Worm (Caenorhabditis elegans): ENCODE data around the gene K06H7.2.

- no peak for TF ChIP-seq tbx-2 (tag; optimal IDR thresholded peaks at IDR 0.05)
- no peak for TF ChIP-seq snpc-4 (tag; optimal IDR thresholded peaks at IDR 0.05)
- TF ChIP-seq fkh-10 (GFP tag; optimal IDR thresholded peaks at IDR 0.05), result no peak
- no peak for TF ChIP-seq ama-1 (optimal IDR thresholded peaks at IDR 0.05)
- no peak for TF ChIP-seq unc-39 (tag; optimal IDR thresholded peaks at IDR 0.05)
These were observed 49.2 kb upstream of the K06H7.2 start, which contains the start of gene K12H4.5 for ce11 chrIII:8044187-8044586.
